Fruit fly (Drosophila melanogaster) whole organism, embryonic: ENCODE measurements around the gene CG14511.

Source experiments
- Asciz ChIP-seq: fragments of 200-800 bp; sonication (Bioruptor generic); optimal IDR thresholded peaks from 2 replicates; lab custom pipeline; 2017; ENCODE audit warnings: missing biosample characterization, mild to moderate bottlenecking, missing genetic modification characterization, missing genetic modification reagents
- CG10267 ChIP-seq: fragments of 200-800 bp; sonication (Bioruptor generic); optimal IDR thresholded peaks from 2 replicates; lab custom pipeline; 2018; ENCODE audit warnings: missing biosample characterization, mild to moderate bottlenecking, missing genetic modification characterization, moderate library complexity
- CG10366 ChIP-seq: fragments of 200-800 bp; sonication (Bioruptor generic); IDR thresholded peaks from 2 replicates; pipeline ENCODE4 v1.3.6; 2022; ENCODE audit warnings: missing biosample characterization, missing genetic modification characterization
- CG11504 ChIP-seq: fragments of 200-800 bp; sonication (Bioruptor generic); optimal IDR thresholded peaks from 3 replicates; lab custom pipeline; 2019; ENCODE audit warnings: missing biosample characterization, mild to moderate bottlenecking, missing genetic modification characterization, moderate library complexity
- CG12219 ChIP-seq: fragments of 200-800 bp; sonication (Bioruptor generic); optimal IDR thresholded peaks from 3 replicates; lab custom pipeline; 2018; ENCODE audit warnings: missing biosample characterization, mild to moderate bottlenecking, missing genetic modification characterization
- CG12744 ChIP-seq: fragments of 200-800 bp; sonication (Bioruptor generic); optimal IDR thresholded peaks from 2 replicates; lab custom pipeline; 2016; ENCODE audit warnings: missing biosample characterization, missing genetic modification characterization
- CG12769 ChIP-seq: fragments of 200-800 bp; sonication (Bioruptor generic); optimal IDR thresholded peaks from 2 replicates; lab custom pipeline; 2019; ENCODE audit warnings: missing biosample characterization, mild to moderate bottlenecking, missing genetic modification characterization, moderate library complexity
- CG15269 ChIP-seq: fragments of 200-800 bp; sonication (Bioruptor generic); optimal IDR thresholded peaks from 2 replicates; lab custom pipeline; 2018; ENCODE audit warnings: missing biosample characterization, mild to moderate bottlenecking, missing genetic modification characterization, moderate library complexity
- CG1647 ChIP-seq: fragments of 200-800 bp; sonication (Bioruptor generic); optimal IDR thresholded peaks from 3 replicates; lab custom pipeline; 2016; ENCODE audit warnings: missing biosample characterization, missing genetic modification characterization
- CG16815 ChIP-seq: fragments of 200-800 bp; sonication (Bioruptor generic); optimal IDR thresholded peaks from 3 replicates; lab custom pipeline; 2017; ENCODE audit warnings: missing biosample characterization, mild to moderate bottlenecking, missing genetic modification characterization
- CG17612 ChIP-seq: fragments of 200-800 bp; sonication (Bioruptor generic); IDR thresholded peaks from 2 replicates; pipeline ENCODE4 v1.3.6; 2022; ENCODE audit warnings: missing biosample characterization, missing genetic modification characterization
- CG18599 ChIP-seq: fragments of 200-800 bp; sonication (Bioruptor generic); optimal IDR thresholded peaks from 3 replicates; lab custom pipeline; 2017; ENCODE audit warnings: missing biosample characterization, missing genetic modification characterization, mild to moderate bottlenecking, moderate library complexity, missing genetic modification reagents
- CG2889 ChIP-seq: fragments of 200-800 bp; sonication (Bioruptor generic); IDR thresholded peaks from 3 replicates; pipeline ENCODE4 v1.3.6; 2022; ENCODE audit warnings: missing biosample characterization, missing genetic modification characterization
- CG3281 ChIP-seq: fragments of 200-800 bp; sonication (Bioruptor generic); optimal IDR thresholded peaks from 3 replicates; lab custom pipeline; 2017; ENCODE audit warnings: missing biosample characterization, mild to moderate bottlenecking, missing genetic modification characterization
- CG7556 ChIP-seq: fragments of 200-800 bp; sonication (Bioruptor generic); optimal IDR thresholded peaks from 2 replicates; lab custom pipeline; 2017; ENCODE audit warnings: missing biosample characterization, mild to moderate bottlenecking, missing genetic modification characterization
- CG8765 ChIP-seq: fragments of 200-800 bp; sonication (Bioruptor generic); IDR thresholded peaks from 2 replicates; pipeline ENCODE4 v1.3.6; 2022; ENCODE audit warnings: missing biosample characterization, missing genetic modification characterization
- CG9932 ChIP-seq: fragments of 200-800 bp; sonication (Bioruptor generic); IDR thresholded peaks from 2 replicates; pipeline ENCODE4 v1.3.6; 2022; ENCODE audit warnings: missing biosample characterization, missing genetic modification characterization
- D19B ChIP-seq: fragments of 200-800 bp; sonication (Bioruptor generic); optimal IDR thresholded peaks from 2 replicates; lab custom pipeline; 2017; ENCODE audit warnings: missing biosample characterization, mild to moderate bottlenecking, missing genetic modification characterization
- Dref ChIP-seq: fragments of 200-800 bp; sonication (Bioruptor generic); IDR thresholded peaks from 2 replicates; pipeline ENCODE4 v1.3.6; 2022; ENCODE audit warnings: missing biosample characterization, missing genetic modification characterization
- Eip74EF ChIP-seq, 2 experiments: fragments of 200-800 bp in 1 of 2; fragments of >200 bp in 1 of 2; sonication (Bioruptor generic) in 1 of 2; optimal IDR thresholded peaks; 2 replicates each; lab custom pipeline; 2017 to 2019; ENCODE audit warnings: missing biosample characterization in 2 of 2, missing genetic modification characterization in 2 of 2, mild to moderate bottlenecking in 1 of 2, moderate library complexity in 1 of 2
- Ets97D ChIP-seq: fragments of 200-800 bp; sonication (Bioruptor generic); optimal IDR thresholded peaks from 3 replicates; lab custom pipeline; 2016; ENCODE audit warnings: missing biosample characterization, missing genetic modification characterization
- GATAe ChIP-seq: fragments of 200-800 bp; sonication (Bioruptor generic); conservative IDR thresholded peaks from 2 replicates; pipeline ENCODE4 v1.3.6; 2022; ENCODE audit warnings: missing biosample characterization, missing genetic modification characterization
- Gsc ChIP-seq: fragments of 200-800 bp; sonication (Bioruptor generic); IDR thresholded peaks from 2 replicates; pipeline ENCODE4 v1.3.6; 2022; ENCODE audit warnings: missing biosample characterization, missing genetic modification characterization
- H15 ChIP-seq: fragments of 200-800 bp; sonication (Bioruptor generic); IDR thresholded peaks from 3 replicates; pipeline ENCODE4 v1.3.6; 2022; ENCODE audit warnings: missing biosample characterization, missing genetic modification characterization
- Hr51 ChIP-seq, 2 experiments: fragments of 200-800 bp; sonication (Bioruptor generic); optimal IDR thresholded peaks; 2 replicates in 1 of 2; 3 replicates in 1 of 2; lab custom pipeline; 2016 to 2018; ENCODE audit warnings: missing biosample characterization in 2 of 2, missing genetic modification characterization in 2 of 2, mild to moderate bottlenecking in 1 of 2, moderate library complexity in 1 of 2
- Jarid2 ChIP-seq: fragments of 200-800 bp; sonication (Bioruptor generic); optimal IDR thresholded peaks from 3 replicates; lab custom pipeline; 2017; ENCODE audit warnings: mild to moderate bottlenecking, missing biosample characterization, missing genetic modification reagents, missing genetic modification characterization
- NC2α ChIP-seq: fragments of 200-800 bp; sonication (Bioruptor generic); optimal IDR thresholded peaks from 2 replicates; lab custom pipeline; 2016; ENCODE audit warnings: missing biosample characterization, missing genetic modification characterization
- NC2β ChIP-seq: fragments of 200-800 bp; sonication (Bioruptor generic); optimal IDR thresholded peaks from 2 replicates; lab custom pipeline; 2016; ENCODE audit warnings: missing biosample characterization, missing genetic modification characterization
- NFAT ChIP-seq: fragments of 200-800 bp; sonication (Bioruptor generic); IDR thresholded peaks from 2 replicates; pipeline ENCODE4 v1.3.6; 2022; ENCODE audit warnings: missing biosample characterization, missing genetic modification characterization
- Nf-YC ChIP-seq: fragments of 200-800 bp; optimal IDR thresholded peaks from 3 replicates; lab custom pipeline; 2019; ENCODE audit warnings: missing biosample characterization, mild to moderate bottlenecking, missing genetic modification characterization, moderate library complexity
- Poxn ChIP-seq: fragments of 200-800 bp; sonication (Bioruptor generic); IDR thresholded peaks from 2 replicates; pipeline ENCODE4 v1.3.6; 2022; ENCODE audit warnings: missing biosample characterization, missing genetic modification characterization
- Rx ChIP-seq: fragments of 200-800 bp; sonication (Bioruptor generic); IDR thresholded peaks from 2 replicates; pipeline ENCODE4 v1.3.6; 2022; ENCODE audit warnings: missing biosample characterization, missing genetic modification characterization
- ato ChIP-seq: fragments of 200-800 bp; sonication (Bioruptor generic); IDR thresholded peaks from 2 replicates; pipeline ENCODE4 v1.3.6; 2022; ENCODE audit warnings: missing biosample characterization, missing genetic modification characterization; ENCODE audit not compliant: partially characterized antibody
- btn ChIP-seq: fragments of 200-800 bp; sonication (Bioruptor generic); optimal IDR thresholded peaks from 2 replicates; lab custom pipeline; 2016; ENCODE audit warnings: missing biosample characterization, missing genetic modification characterization
- cas ChIP-seq: fragments of 200-800 bp; sonication (Bioruptor generic); IDR thresholded peaks from 2 replicates; pipeline ENCODE4 v1.3.6; 2022; ENCODE audit warnings: missing biosample characterization, missing genetic modification characterization
- cato ChIP-seq: fragments of 200-800 bp; sonication (Bioruptor generic); optimal IDR thresholded peaks from 2 replicates; lab custom pipeline; 2016; ENCODE audit warnings: missing biosample characterization, missing genetic modification characterization, borderline replicate concordance
- crc ChIP-seq: fragments of 200-800 bp; sonication (Bioruptor generic); optimal IDR thresholded peaks from 2 replicates; lab custom pipeline; 2016; ENCODE audit warnings: missing biosample characterization, missing genetic modification characterization
- emc ChIP-seq: fragments of 200-800 bp; sonication (Bioruptor generic); optimal IDR thresholded peaks from 2 replicates; lab custom pipeline; 2016; ENCODE audit warnings: missing biosample characterization, missing genetic modification characterization
- ems ChIP-seq: fragments of 200-800 bp; sonication (Bioruptor generic); optimal IDR thresholded peaks from 3 replicates; lab custom pipeline; 2016; ENCODE audit warnings: missing biosample characterization, missing genetic modification characterization
- eve ChIP-seq, 2 experiments: fragments of >200 bp; optimal IDR thresholded peaks; 2 replicates each; lab custom pipeline; 2017; ENCODE audit warnings: missing biosample characterization in 2 of 2, missing genetic modification characterization in 2 of 2
- ewg ChIP-seq: fragments of 200-800 bp; sonication (Bioruptor generic); optimal IDR thresholded peaks from 3 replicates; lab custom pipeline; 2017; ENCODE audit warnings: mild to moderate bottlenecking, missing biosample characterization, missing genetic modification reagents, missing genetic modification characterization
- eyg ChIP-seq: fragments of 200-800 bp; sonication (Bioruptor generic); optimal IDR thresholded peaks from 3 replicates; lab custom pipeline; 2016; ENCODE audit warnings: missing biosample characterization, missing genetic modification characterization
- grau ChIP-seq: fragments of 200-800 bp; optimal IDR thresholded peaks from 3 replicates; lab custom pipeline; 2019; ENCODE audit warnings: missing biosample characterization, mild to moderate bottlenecking, missing genetic modification characterization, moderate library complexity
- gsb-n ChIP-seq: fragments of 200-800 bp; sonication (Bioruptor generic); optimal IDR thresholded peaks from 3 replicates; lab custom pipeline; 2018; ENCODE audit warnings: missing biosample characterization, mild to moderate bottlenecking, missing genetic modification characterization
- ind ChIP-seq: fragments of 200-800 bp; sonication (Bioruptor generic); optimal IDR thresholded peaks from 3 replicates; lab custom pipeline; 2016; ENCODE audit warnings: missing biosample characterization, missing genetic modification characterization
- oc ChIP-seq: fragments of 200-800 bp; sonication (Bioruptor generic); optimal IDR thresholded peaks from 2 replicates; lab custom pipeline; 2018; ENCODE audit warnings: missing biosample characterization, mild to moderate bottlenecking, missing genetic modification characterization, moderate library complexity
- psq ChIP-seq: fragments of 200-800 bp; sonication (Bioruptor generic); optimal IDR thresholded peaks from 2 replicates; lab custom pipeline; 2017; ENCODE audit warnings: missing biosample characterization, missing genetic modification characterization
- scrt ChIP-seq: fragments of 200-800 bp; sonication (Bioruptor generic); optimal IDR thresholded peaks from 2 replicates; lab custom pipeline; 2018; ENCODE audit warnings: missing biosample characterization, mild to moderate bottlenecking, missing genetic modification characterization, moderate library complexity
- sna ChIP-seq: fragments of 200-800 bp; sonication (Bioruptor generic); IDR thresholded peaks from 2 replicates; pipeline ENCODE4 v1.3.6; 2022; ENCODE audit warnings: missing biosample characterization, missing genetic modification characterization; ENCODE audit not compliant: partially characterized antibody
- stwl ChIP-seq: fragments of 200-800 bp; sonication (Bioruptor generic); optimal IDR thresholded peaks from 3 replicates; lab custom pipeline; 2018; ENCODE audit warnings: missing biosample characterization, mild to moderate bottlenecking, missing genetic modification characterization, moderate library complexity
- z ChIP-seq: fragments of 200-800 bp; sonication (Bioruptor generic); IDR thresholded peaks from 3 replicates; pipeline ENCODE4 v1.3.6; 2022; ENCODE audit warnings: missing biosample characterization, missing genetic modification characterization

The CG14511 gene

dm6 chr3R:29148072-29148471 lies 1.4 kb upstream of the CG14511 start, which contains the start of the genes CG11882 and Pglym78 (continued):
- TF ChIP-seq H15 (GFP tag; lab: Robert Waterston, UW) (no peak), Ets97D (peak; percentile 96), stwl (peak; percentile 90), NC2β (GFP tag; lab: Kevin White, UChicago) (peak; percentile 75), grau (tag; lab: Kevin White, UChicago) (peak; percentile 31), CG12219 (GFP tag; lab: Kevin White, UChicago) (no peak), CG12744 (GFP tag; lab: Kevin White, UChicago) (peak; percentile 23), eyg (GFP tag; lab: Kevin White, UChicago) (no peak), CG10267 (tag; lab: Kevin White, UChicago) (peak; percentile 36), ind (no peak), oc (tag; lab: Kevin White, UChicago) (no peak), btn (GFP tag; lab: Kevin White, UChicago) (no peak), NFAT (GFP tag; lab: Robert Waterston, UW) (peak; percentile 56; the same call in 1 of the 2 replicates), D19B (GFP tag; lab: Kevin White, UChicago) (no peak), CG9932 (GFP tag; lab: Robert Waterston, UW) (peak; percentile 66), CG8765 (0 out of 2 replicates have a peak, but pooled peaks have one; percentile 34), ato (GFP tag; lab: Robert Waterston, UW) (peak; percentile 72), cato (GFP tag; lab: Kevin White, UChicago) (no peak), NC2α (GFP tag; lab: Kevin White, UChicago) (peak; percentile 30), Poxn (no peak), CG15269 (tag; lab: Kevin White, UChicago) (no peak), Jarid2 (GFP tag; lab: Kevin White, UChicago) (no peak), CG2889 (GFP tag; lab: Robert Waterston, UW) (no peak), ewg (peak; percentile 100), CG11504 (tag; lab: Kevin White, UChicago) (no peak), GATAe (GFP tag; lab: Robert Waterston, UW) (no peak), Eip74EF (GFP tag; optimal IDR thresholded peaks at IDR 0.05; lab: Kevin White, UChicago) (no peak), CG3281 (GFP tag; lab: Kevin White, UChicago) (no peak), CG17612 (GFP tag; lab: Robert Waterston, UW) (no peak), Hr51 (GFP tag; optimal IDR thresholded peaks at IDR 0.05; lab: Kevin White, UChicago) (peak; percentile 16 to 31), psq (GFP tag; lab: Kevin White, UChicago) (no peak), CG18599 (GFP tag; lab: Kevin White, UChicago) (peak; percentile 48), sna (GFP tag; lab: Robert Waterston, UW) (0 out of 2 replicates have a peak, but pooled peaks have one; percentile 57), Asciz (GFP tag; lab: Kevin White, UChicago) (no peak), CG16815 (GFP tag; lab: Kevin White, UChicago) (no peak), scrt (GFP tag; lab: Kevin White, UChicago) (peak; percentile 62), CG7556 (GFP tag; lab: Kevin White, UChicago) (no peak), Dref (GFP tag; lab: Robert Waterston, UW) (peak; percentile 81), eve (GFP tag; optimal IDR thresholded peaks at IDR 0.05; lab: Kevin White, UChicago) (no peak), CG1647 (peak; percentile 36), crc (GFP tag; lab: Kevin White, UChicago) (no peak), gsb-n (tag; lab: Kevin White, UChicago) (no peak), emc (GFP tag; lab: Kevin White, UChicago) (peak; percentile 28), Rx (GFP tag; lab: Robert Waterston, UW) (no peak), ems (GFP tag; lab: Kevin White, UChicago) (no peak), Nf-YC (peak; percentile 37), z (GFP tag; lab: Robert Waterston, UW) (no peak), Gsc (GFP tag; lab: Robert Waterston, UW) (no peak), CG12769 (no peak), CG10366 (GFP tag; lab: Robert Waterston, UW) (no peak), cas (no peak)
